Fruit fly (Drosophila melanogaster) whole organism, embryonic: ENCODE measurements around the gene CG15643.

ENCODE experiments used
- Bteb2 ChIP-seq: fragments of 200-800 bp; sonication (Bioruptor generic); optimal IDR thresholded peaks from 2 replicates; lab custom pipeline; 2016; ENCODE audit warnings: missing biosample characterization, missing genetic modification characterization
- CG12104 ChIP-seq: fragments of 200-800 bp; sonication (Bioruptor generic); optimal IDR thresholded peaks from 3 replicates; lab custom pipeline; 2016; ENCODE audit warnings: missing biosample characterization, missing genetic modification characterization
- CG1233 ChIP-seq: fragments of 200-800 bp; sonication (Bioruptor generic); optimal IDR thresholded peaks from 4 replicates; lab custom pipeline; 2018; ENCODE audit warnings: missing biosample characterization, mild to moderate bottlenecking, missing genetic modification characterization
- CG12769 ChIP-seq: fragments of 200-800 bp; sonication (Bioruptor generic); optimal IDR thresholded peaks from 2 replicates; lab custom pipeline; 2019; ENCODE audit warnings: missing biosample characterization, mild to moderate bottlenecking, missing genetic modification characterization, moderate library complexity
- CG13287 ChIP-seq: fragments of 200-800 bp; sonication (Bioruptor generic); IDR thresholded peaks from 2 replicates; pipeline ENCODE4 v1.3.6; 2022; ENCODE audit warnings: missing biosample characterization, missing genetic modification characterization; ENCODE audit not compliant: partially characterized antibody
- CG17328 ChIP-seq: fragments of 200-800 bp; sonication (Bioruptor generic); IDR thresholded peaks from 2 replicates; pipeline ENCODE4 v1.3.6; 2022; ENCODE audit warnings: missing biosample characterization, missing genetic modification characterization
- CG17829 ChIP-seq: fragments of 200-800 bp; optimal IDR thresholded peaks from 2 replicates; lab custom pipeline; 2019; ENCODE audit warnings: missing biosample characterization, mild to moderate bottlenecking, missing genetic modification characterization, moderate library complexity
- CG18476 ChIP-seq: fragments of 200-800 bp; sonication (Bioruptor generic); optimal IDR thresholded peaks from 2 replicates; lab custom pipeline; 2016; ENCODE audit warnings: missing biosample characterization, mild to moderate bottlenecking, missing genetic modification characterization
- CG31388 ChIP-seq: fragments of 200-800 bp; sonication (Bioruptor generic); optimal IDR thresholded peaks from 2 replicates; lab custom pipeline; 2016; ENCODE audit warnings: missing biosample characterization, missing genetic modification characterization
- CG3995 ChIP-seq: fragments of 200-800 bp; sonication (Bioruptor generic); optimal IDR thresholded peaks from 3 replicates; lab custom pipeline; 2016; ENCODE audit warnings: missing biosample characterization, missing genetic modification characterization
- CG4328 ChIP-seq: fragments of 200-800 bp; sonication (Bioruptor generic); optimal IDR thresholded peaks from 3 replicates; lab custom pipeline; 2017; ENCODE audit warnings: missing biosample characterization, missing genetic modification reagents, missing genetic modification characterization
- CG4424 ChIP-seq: fragments of 200-800 bp; sonication (Bioruptor generic); optimal IDR thresholded peaks from 3 replicates; lab custom pipeline; 2016; ENCODE audit warnings: missing biosample characterization, missing genetic modification characterization
- CG7372 ChIP-seq: fragments of 200-800 bp; sonication (Bioruptor generic); IDR thresholded peaks from 2 replicates; pipeline ENCODE4 v1.3.6; 2022; ENCODE audit warnings: missing biosample characterization, missing genetic modification characterization
- CG7786 ChIP-seq: fragments of 200-800 bp; sonication (Bioruptor generic); optimal IDR thresholded peaks from 2 replicates; lab custom pipeline; 2016; ENCODE audit warnings: missing biosample characterization, missing genetic modification characterization
- CG8290 ChIP-seq, 3 experiments: fragments of 200-800 bp; sonication (Bioruptor generic); optimal IDR thresholded peaks; 2 replicates each; lab custom pipeline; 2016 to 2019; ENCODE audit warnings: missing biosample characterization in 3 of 3, missing genetic modification characterization in 3 of 3, mild to moderate bottlenecking in 2 of 3, moderate library complexity in 1 of 3
- CG9797 ChIP-seq: fragments of 200-800 bp; sonication (Bioruptor generic); optimal IDR thresholded peaks from 3 replicates; lab custom pipeline; 2018; ENCODE audit warnings: missing biosample characterization, mild to moderate bottlenecking, missing genetic modification characterization
- Doc3 ChIP-seq: fragments of 200-800 bp; sonication (Bioruptor generic); IDR thresholded peaks from 3 replicates; pipeline ENCODE4 v1.3.6; 2022; ENCODE audit warnings: missing biosample characterization, missing genetic modification characterization; ENCODE audit not compliant: partially characterized antibody
- Dp ChIP-seq: fragments of 200-800 bp; sonication (Bioruptor generic); optimal IDR thresholded peaks from 2 replicates; lab custom pipeline; 2018; ENCODE audit warnings: missing biosample characterization, mild to moderate bottlenecking, missing genetic modification characterization, moderate library complexity
- Fer2 ChIP-seq: fragments of 200-800 bp; sonication (Bioruptor generic); optimal IDR thresholded peaks from 2 replicates; lab custom pipeline; 2018; ENCODE audit warnings: missing biosample characterization, mild to moderate bottlenecking, missing genetic modification characterization, moderate library complexity
- HHEX ChIP-seq: fragments of 200-800 bp; sonication (Bioruptor generic); optimal IDR thresholded peaks from 3 replicates; lab custom pipeline; 2017; ENCODE audit warnings: missing biosample characterization, mild to moderate bottlenecking, missing genetic modification characterization, missing genetic modification reagents
- HLHmδ ChIP-seq: fragments of 200-800 bp; sonication (Bioruptor generic); optimal IDR thresholded peaks from 2 replicates; lab custom pipeline; 2018; ENCODE audit warnings: missing biosample characterization, mild to moderate bottlenecking, missing genetic modification characterization, moderate library complexity
- Hey ChIP-seq: fragments of 200-800 bp; sonication (Bioruptor generic); optimal IDR thresholded peaks from 3 replicates; lab custom pipeline; 2018; ENCODE audit warnings: missing biosample characterization, mild to moderate bottlenecking, missing genetic modification characterization
- Hsf ChIP-seq: fragments of 200-800 bp; sonication (Bioruptor generic); optimal IDR thresholded peaks from 3 replicates; lab custom pipeline; 2016; ENCODE audit warnings: missing biosample characterization, missing genetic modification characterization
- Myb ChIP-seq: fragments of 200-800 bp; sonication (Bioruptor generic); optimal IDR thresholded peaks from 2 replicates; lab custom pipeline; 2016; ENCODE audit warnings: missing biosample characterization, missing genetic modification characterization
- NK7.1 ChIP-seq: fragments of 200-800 bp; sonication (Bioruptor generic); optimal IDR thresholded peaks from 3 replicates; lab custom pipeline; 2016; ENCODE audit warnings: missing biosample characterization, missing genetic modification characterization
- Optix ChIP-seq: fragments of 200-800 bp; sonication (Bioruptor generic); IDR thresholded peaks from 3 replicates; pipeline ENCODE4 v1.3.6; 2022; ENCODE audit warnings: missing biosample characterization, missing genetic modification characterization
- Rfx ChIP-seq: fragments of 200-800 bp; sonication (Bioruptor generic); IDR thresholded peaks from 2 replicates; pipeline ENCODE4 v1.3.6; 2022; ENCODE audit warnings: missing biosample characterization, missing genetic modification characterization
- Sox100B ChIP-seq: fragments of 200-800 bp; sonication (Bioruptor generic); optimal IDR thresholded peaks from 3 replicates; lab custom pipeline; 2018; ENCODE audit warnings: missing biosample characterization, mild to moderate bottlenecking, missing genetic modification characterization
- Vsx1 ChIP-seq: fragments of 200-800 bp; sonication (Bioruptor generic); optimal IDR thresholded peaks from 2 replicates; lab custom pipeline; 2017; ENCODE audit warnings: missing biosample characterization, mild to moderate bottlenecking, missing genetic modification characterization, missing genetic modification reagents
- Xbp1 ChIP-seq: fragments of 200-800 bp; sonication (Bioruptor generic); optimal IDR thresholded peaks from 3 replicates; lab custom pipeline; 2016; ENCODE audit warnings: missing biosample characterization, mild to moderate bottlenecking, missing genetic modification characterization
- Xrp1 ChIP-seq: fragments of 200-800 bp; sonication (Bioruptor generic); IDR thresholded peaks from 2 replicates; pipeline ENCODE4 v1.3.6; 2022; ENCODE audit warnings: missing biosample characterization, missing genetic modification characterization
- chif ChIP-seq, 2 experiments: fragments of 200-800 bp; sonication (Bioruptor generic); optimal IDR thresholded peaks; 3 replicates each; lab custom pipeline; 2016; ENCODE audit warnings: missing biosample characterization in 2 of 2, missing genetic modification characterization in 2 of 2
- chm ChIP-seq: fragments of 200-800 bp; sonication (Bioruptor generic); IDR thresholded peaks from 2 replicates; pipeline ENCODE4 v1.3.6; 2022; ENCODE audit warnings: missing biosample characterization, missing genetic modification characterization
- corto ChIP-seq: fragments of 200-800 bp; sonication (Bioruptor generic); optimal IDR thresholded peaks from 2 replicates; lab custom pipeline; 2016; ENCODE audit warnings: missing biosample characterization, mild to moderate bottlenecking, missing genetic modification characterization, moderate library complexity
- dan ChIP-seq: fragments of 200-800 bp; sonication (Bioruptor generic); IDR thresholded peaks from 2 replicates; pipeline ENCODE4 v1.3.6; 2022; ENCODE audit warnings: missing biosample characterization, missing genetic modification characterization
- fd64A ChIP-seq: fragments of 200-800 bp; sonication (Bioruptor generic); optimal IDR thresholded peaks from 3 replicates; lab custom pipeline; 2018; ENCODE audit warnings: missing biosample characterization, mild to moderate bottlenecking, missing genetic modification characterization
- gcm ChIP-seq: fragments of 200-800 bp; sonication (Bioruptor generic); optimal IDR thresholded peaks from 2 replicates; lab custom pipeline; 2019; ENCODE audit warnings: missing biosample characterization, mild to moderate bottlenecking, missing genetic modification characterization, moderate library complexity
- gsb ChIP-seq: fragments of 200-800 bp; sonication (Bioruptor generic); IDR thresholded peaks from 2 replicates; pipeline ENCODE4 v1.3.6; 2022; ENCODE audit warnings: missing biosample characterization, missing genetic modification characterization
- inv ChIP-seq: fragments of 200-800 bp; sonication (Bioruptor generic); IDR thresholded peaks from 2 replicates; pipeline ENCODE4 v1.3.6; 2022; ENCODE audit warnings: missing biosample characterization, missing genetic modification characterization; ENCODE audit not compliant: partially characterized antibody
- jumu ChIP-seq: fragments of 200-800 bp; sonication (Bioruptor generic); optimal IDR thresholded peaks from 3 replicates; lab custom pipeline; 2016; ENCODE audit warnings: missing biosample characterization, missing genetic modification characterization
- lmd ChIP-seq: fragments of 200-800 bp; sonication (Bioruptor generic); IDR thresholded peaks from 2 replicates; pipeline ENCODE4 v1.3.6; 2022; ENCODE audit warnings: missing biosample characterization, missing genetic modification characterization
- mld ChIP-seq: fragments of 200-800 bp; sonication (Bioruptor generic); IDR thresholded peaks from 3 replicates; pipeline ENCODE4 v1.3.6; 2022; ENCODE audit warnings: missing biosample characterization, missing genetic modification characterization; ENCODE audit not compliant: partially characterized antibody
- ranshi ChIP-seq: fragments of 200-800 bp; sonication (Bioruptor generic); IDR thresholded peaks from 2 replicates; pipeline ENCODE4 v1.3.6; 2022; ENCODE audit warnings: missing biosample characterization, missing genetic modification characterization
- salm ChIP-seq: fragments of 200-800 bp; sonication (Bioruptor generic); optimal IDR thresholded peaks from 2 replicates; lab custom pipeline; 2018; ENCODE audit warnings: missing biosample characterization, mild to moderate bottlenecking, missing genetic modification characterization
- so ChIP-seq: fragments of 200-800 bp; sonication (Bioruptor generic); IDR thresholded peaks from 3 replicates; pipeline ENCODE4 v1.3.6; 2022; ENCODE audit warnings: missing biosample characterization, missing genetic modification characterization
- sr ChIP-seq: fragments of 200-800 bp; sonication (Bioruptor generic); IDR thresholded peaks from 3 replicates; pipeline ENCODE4 v1.3.6; 2022; ENCODE audit warnings: missing biosample characterization, missing genetic modification characterization
- sug ChIP-seq: fragments of 200-800 bp; optimal IDR thresholded peaks from 2 replicates; lab custom pipeline; 2019; ENCODE audit warnings: missing biosample characterization, mild to moderate bottlenecking, missing genetic modification characterization, moderate library complexity
- tgo ChIP-seq: fragments of 200-800 bp; sonication (Bioruptor generic); IDR thresholded peaks from 3 replicates; pipeline ENCODE4 v1.3.6; 2022; ENCODE audit warnings: missing biosample characterization, missing genetic modification characterization
- tup ChIP-seq: fragments of 200-800 bp; sonication (Bioruptor generic); optimal IDR thresholded peaks from 2 replicates; lab custom pipeline; 2016; ENCODE audit warnings: missing biosample characterization, mild to moderate bottlenecking, missing genetic modification characterization, moderate library complexity
- yki ChIP-seq: fragments of >200 bp; optimal IDR thresholded peaks from 3 replicates; lab custom pipeline; 2018
- zen ChIP-seq: fragments of 200-800 bp; sonication (Bioruptor generic); optimal IDR thresholded peaks from 3 replicates; lab custom pipeline; 2018; ENCODE audit warnings: missing biosample characterization, mild to moderate bottlenecking, missing genetic modification characterization, moderate library complexity

The CG15643 gene

DNA sequence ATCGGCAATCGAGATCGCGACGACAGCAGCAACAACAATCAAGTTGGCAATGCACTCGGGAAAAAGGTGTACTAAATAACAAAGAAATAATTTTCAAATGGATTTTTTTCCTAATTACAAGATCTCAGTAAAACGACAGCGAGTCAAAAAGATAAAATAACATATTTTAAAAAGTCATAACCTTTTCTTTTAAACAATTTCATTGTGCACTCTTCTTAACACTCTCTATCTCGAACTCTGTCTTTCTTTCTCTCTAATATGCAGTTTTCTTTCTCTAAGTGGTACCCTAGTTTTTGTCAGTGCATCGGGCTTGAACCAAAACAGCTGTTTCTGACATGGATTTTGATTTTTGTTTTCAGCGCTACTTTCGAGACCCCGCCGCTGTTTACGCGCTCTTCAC lies 22.9 kb downstream of the CG15643 start (continued):
- TF ChIP-seq Vsx1 (GFP tag; lab: Kevin White, UChicago) = peak; percentile 25
- TF ChIP-seq chm (GFP tag; lab: Robert Waterston, UW) = no peak
- TF ChIP-seq gcm (GFP tag; lab: Kevin White, UChicago) = peak; percentile 50
- no peak for TF ChIP-seq Optix
- TF ChIP-seq Fer2 (tag; lab: Kevin White, UChicago) = peak; percentile 48
- no peak for TF ChIP-seq Doc3 (GFP tag; lab: Robert Waterston, UW)
- peak; percentile 86 for TF ChIP-seq Rfx (GFP tag; lab: Robert Waterston, UW)
- TF ChIP-seq CG7372 (GFP tag; lab: Robert Waterston, UW) = peak; percentile 79
- TF ChIP-seq CG12104 (GFP tag; lab: Kevin White, UChicago) = peak; percentile 58
- no peak for TF ChIP-seq yki
- peak; percentile 57 for TF ChIP-seq Bteb2 (GFP tag; lab: Kevin White, UChicago)
- TF ChIP-seq gsb = peak; percentile 66
- TF ChIP-seq lmd (GFP tag; lab: Robert Waterston, UW) = peak; percentile 85
- peak; percentile 48 for TF ChIP-seq Myb
- peak; percentile 74 for TF ChIP-seq HHEX (GFP tag; lab: Kevin White, UChicago)
- TF ChIP-seq Hey (tag; lab: Kevin White, UChicago) = no peak
- TF ChIP-seq ranshi (GFP tag; lab: Robert Waterston, UW) = peak; percentile 69
- TF ChIP-seq mld (GFP tag; lab: Robert Waterston, UW) = no peak
- TF ChIP-seq chif (GFP tag; optimal IDR thresholded peaks at IDR 0.05; lab: Kevin White, UChicago) = peak; percentile 62 to 78
- peak; percentile 23 for TF ChIP-seq CG4328 (GFP tag; lab: Kevin White, UChicago)
- TF ChIP-seq corto (GFP tag; lab: Kevin White, UChicago) = no peak
- TF ChIP-seq NK7.1 = peak; percentile 47
- TF ChIP-seq CG17829 (tag; lab: Kevin White, UChicago) = peak; percentile 77
- no peak for TF ChIP-seq CG9797
- TF ChIP-seq Xbp1 = peak; percentile 71
- no peak for TF ChIP-seq CG8290 (GFP tag; optimal IDR thresholded peaks at IDR 0.05; lab: Kevin White, UChicago)
- TF ChIP-seq CG8290 (tag; optimal IDR thresholded peaks at IDR 0.05; lab: Kevin White, UChicago) = no peak
- no peak for TF ChIP-seq CG13287
- TF ChIP-seq inv = no peak
- peak; percentile 38 for TF ChIP-seq jumu
- TF ChIP-seq Hsf (GFP tag; lab: Kevin White, UChicago) = peak; percentile 81
- TF ChIP-seq zen = peak; percentile 54
- TF ChIP-seq sug (tag; lab: Kevin White, UChicago) = peak; percentile 67
- no peak for TF ChIP-seq Dp (GFP tag; lab: Kevin White, UChicago)
- TF ChIP-seq Xrp1 = peak; percentile 66
- peak; percentile 83; the same call in 2 of the 3 replicates for TF ChIP-seq so
- TF ChIP-seq HLHmδ (GFP tag; lab: Kevin White, UChicago) = no peak
- no peak for TF ChIP-seq tup (GFP tag; lab: Kevin White, UChicago)
- TF ChIP-seq CG4424 = peak; percentile 69
- TF ChIP-seq CG18476 (GFP tag; lab: Kevin White, UChicago) = peak; percentile 69
- peak; percentile 77; the same call in 2 of the 3 replicates for TF ChIP-seq tgo (GFP tag; lab: Robert Waterston, UW)
- peak; percentile 64 for TF ChIP-seq CG1233 (GFP tag; lab: Kevin White, UChicago)
- TF ChIP-seq CG3995 (GFP tag; lab: Kevin White, UChicago) = no peak
- TF ChIP-seq salm (tag; lab: Kevin White, UChicago) = peak; percentile 57
- no peak for TF ChIP-seq sr (GFP tag; lab: Robert Waterston, UW)
- TF ChIP-seq CG31388 = peak; percentile 23
- peak; percentile 5 for TF ChIP-seq CG12769 (tag; lab: Kevin White, UChicago)
- peak; percentile 3 for TF ChIP-seq fd64A (GFP tag; lab: Kevin White, UChicago)
- TF ChIP-seq Sox100B (GFP tag; lab: Kevin White, UChicago) = peak; percentile 81
- TF ChIP-seq dan (GFP tag; lab: Robert Waterston, UW) = no peak
- TF ChIP-seq CG17328 = 0 out of 2 replicates have a peak, but pooled peaks have one; percentile 45
- TF ChIP-seq CG7786 = peak; percentile 71
